Worm (Caenorhabditis elegans) whole organism, L2 larva: ENCODE measurements around the gene C04G6.4.

ENCODE experiments used
- R02D3.7 ChIP-seq: fragments of 150-350 bp; optimal IDR thresholded peaks from 2 replicates; lab custom pipeline; 2014; ENCODE audit warnings: missing biosample characterization, missing genetic modification characterization
- egl-27 ChIP-seq: sonication (generic microtip); optimal IDR thresholded peaks from 3 replicates; lab custom pipeline; 2017; ENCODE audit warnings: missing biosample characterization, missing genetic modification reagents, missing genetic modification characterization
- mdl-1 ChIP-seq, 2 experiments: fragments of 150-350 bp in 1 of 2; sonication (generic microtip) in 1 of 2; optimal IDR thresholded peaks; 2 replicates each; lab custom pipeline; 2017; ENCODE audit warnings: missing biosample characterization in 2 of 2, missing genetic modification characterization in 2 of 2
- nhr-11 ChIP-seq: fragments of 150-350 bp; optimal IDR thresholded peaks from 2 replicates; lab custom pipeline; 2014; ENCODE audit warnings: missing biosample characterization, missing genetic modification characterization
- nhr-12 ChIP-seq: fragments of 150-350 bp; optimal IDR thresholded peaks from 2 replicates; lab custom pipeline; 2014; ENCODE audit warnings: missing biosample characterization, missing genetic modification characterization
- sma-3 ChIP-seq: sonication (generic microtip); optimal IDR thresholded peaks from 2 replicates; lab custom pipeline; 2016; ENCODE audit warnings: missing genetic modification reagents, missing genetic modification characterization, missing compliant biosample characterization
- unc-55 ChIP-seq: fragments of 150-350 bp; sonication (generic microtip); optimal IDR thresholded peaks from 3 replicates; lab custom pipeline; 2014; ENCODE audit warnings: missing biosample characterization, missing genetic modification reagents, missing genetic modification characterization
- unc-62 ChIP-seq: fragments of 150-350 bp; optimal IDR thresholded peaks from 2 replicates; lab custom pipeline; 2014; ENCODE audit warnings: missing biosample characterization, missing genetic modification reagents, missing genetic modification characterization
- ztf-11 ChIP-seq: sonication (generic microtip); optimal IDR thresholded peaks from 2 replicates; lab custom pipeline; 2017; ENCODE audit warnings: missing biosample characterization, missing genetic modification characterization

DNA sequence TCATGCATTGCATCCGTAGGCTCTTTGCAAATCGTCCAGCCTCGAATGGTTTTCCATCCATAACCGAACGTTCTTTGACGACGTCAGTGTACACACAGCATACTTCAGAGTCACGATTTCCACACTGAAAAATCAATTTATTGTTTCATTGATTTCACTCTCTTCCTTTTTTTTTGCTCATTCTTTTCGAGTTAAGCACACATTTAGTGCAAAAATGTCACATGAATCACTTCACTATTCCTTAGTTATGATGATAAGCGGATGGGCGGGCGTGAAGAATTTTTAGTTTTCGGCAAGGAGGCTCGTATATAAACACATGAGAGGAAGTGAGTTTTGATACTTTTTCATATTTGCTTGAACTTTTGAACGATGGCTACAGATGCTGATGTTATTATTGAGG, 2.2 kb upstream of the C04G6.4 start, which contains the start of gene txt-9:
- TF ChIP-seq mdl-1 (tag; optimal IDR thresholded peaks at IDR 0.05; lab: Kevin White, UChicago) (no peak), nhr-12 (tag; lab: Kevin White, UChicago) (no peak), R02D3.7 (tag; lab: Kevin White, UChicago) (no peak), sma-3 (GFP tag; lab: Kevin White, UChicago) (no peak), egl-27 (tag; lab: Kevin White, UChicago) (no peak), unc-62 (GFP tag; lab: Kevin White, UChicago) (no peak), unc-55 (GFP tag; lab: Kevin White, UChicago) (no peak), ztf-11 (tag; lab: Kevin White, UChicago) (no peak), nhr-11 (no peak)
